Worm (Caenorhabditis elegans): ENCODE data around the gene fkh-3.

fkh-3 gene

ce11 chrX:13419884-13420339 lies 3.3 kb downstream of the fkh-3 start, which contains the start of gene C29F7.3 (continued):
- TF ChIP-seq mep-1 (tag; optimal IDR thresholded peaks at IDR 0.05) (peak; percentile 9), zfp-2 (tag; optimal IDR thresholded peaks at IDR 0.05) (no peak), hlh-11 (tag; optimal IDR thresholded peaks at IDR 0.05) (peak; percentile 56), lin-13 (GFP tag; optimal IDR thresholded peaks at IDR 0.05) (no peak), nhr-28 (tag; optimal IDR thresholded peaks at IDR 0.05) (peak; percentile 97)

- TF ChIP-seq aha-1 (tag) (peak; percentile 93), saeg-2 (GFP tag; IDR thresholded peaks at IDR 0.05) (no peak), ZK546.5 (tag; optimal IDR thresholded peaks at IDR 0.05) (no peak)
These were observed 5.8 kb downstream of the fkh-3 start for ce11 chrX:13417479-13417878.

DNA sequence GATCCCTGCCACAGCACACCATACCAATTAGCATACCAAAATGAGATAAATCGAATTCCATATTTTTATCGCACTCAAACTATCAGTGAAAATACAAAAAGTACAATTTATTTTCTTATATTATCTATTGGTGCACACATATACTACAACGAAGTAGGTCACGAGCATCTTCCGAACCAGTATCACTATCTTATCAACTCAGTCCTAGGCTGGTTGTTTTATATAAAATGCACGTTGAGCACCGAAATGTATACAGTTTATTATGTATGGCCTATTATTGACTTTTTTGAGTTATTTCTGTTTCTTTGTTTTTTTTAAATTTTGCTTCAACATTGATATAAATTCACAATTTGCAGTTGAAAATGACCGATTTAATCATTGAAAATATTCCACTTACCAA lies 7.5 kb downstream of the fkh-3 start, which contains the start of gene C29F7.2:
C29F7.2 (plus strand) TSS at position 357 of the 400 bp plus-strand sequence.
- no peak for TF ChIP-seq fos-1 (tag; optimal IDR thresholded peaks at IDR 0.05)
- peak; percentile 97 for TF ChIP-seq nhr-28 (tag; optimal IDR thresholded peaks at IDR 0.05)
- no peak for TF ChIP-seq nhr-111 (GFP tag; optimal IDR thresholded peaks at IDR 0.05)
- peak; percentile 84 for TF ChIP-seq dve-1 (tag; optimal IDR thresholded peaks at IDR 0.05; ENCODE audit: insufficient read depth)
- no peak for TF ChIP-seq ces-1 (GFP tag; optimal IDR thresholded peaks at IDR 0.05)
- peak; percentile 10 for TF ChIP-seq hlh-30 (tag; optimal IDR thresholded peaks at IDR 0.05; ENCODE audit: insufficient read depth)
- TF ChIP-seq nhr-77 (tag; optimal IDR thresholded peaks at IDR 0.05), result peak; percentile 87
- 0 out of 2 replicates have a peak, but pooled peaks have one; percentile 33 for TF ChIP-seq php-3 (GFP tag; IDR thresholded peaks at IDR 0.05)
- peak in 1 of 2 experiments; percentile 61 for TF ChIP-seq unc-62 (GFP tag; optimal IDR thresholded peaks at IDR 0.05 in 1 of 2)
- no peak for TF ChIP-seq unc-62 (tag; optimal IDR thresholded peaks at IDR 0.05)
- no peak for TF ChIP-seq lin-39 (tag; optimal IDR thresholded peaks at IDR 0.05)
- no peak for TF ChIP-seq spr-1 (tag; optimal IDR thresholded peaks at IDR 0.05)
- peak; percentile 47 for TF ChIP-seq pqm-1 (tag; optimal IDR thresholded peaks at IDR 0.05)
- TF ChIP-seq F26F4.8 (GFP tag; conservative IDR thresholded peaks at IDR 0.05), result no peak
- no peak for TF ChIP-seq hmg-1.1 (GFP tag; IDR thresholded peaks at IDR 0.05)
- no peak for TF ChIP-seq F37D6.2 (tag; optimal IDR thresholded peaks at IDR 0.05)
- TF ChIP-seq nhr-6 (tag; optimal IDR thresholded peaks at IDR 0.05), result no peak
- TF ChIP-seq nhr-48 (tag; optimal IDR thresholded peaks at IDR 0.05), result peak; percentile 31
- peak in 1 of 2 experiments; percentile 2 for TF ChIP-seq daf-16 (GFP tag; optimal IDR thresholded peaks at IDR 0.05)
- peak; percentile 91 for TF ChIP-seq daf-16 (tag; optimal IDR thresholded peaks at IDR 0.05)
- TF ChIP-seq spr-3 (GFP tag; optimal IDR thresholded peaks at IDR 0.05), result no peak
- peak; percentile 27 for TF ChIP-seq mep-1 (tag; optimal IDR thresholded peaks at IDR 0.05)
- peak; percentile 53 for TF ChIP-seq hlh-11 (tag; optimal IDR thresholded peaks at IDR 0.05)
- no peak for TF ChIP-seq aly-2 (tag; optimal IDR thresholded peaks at IDR 0.05)
- TF ChIP-seq nhr-76 (tag; optimal IDR thresholded peaks at IDR 0.05), result no peak
- peak; percentile 48; the same call in 1 of the 2 replicates for TF ChIP-seq dmd-6 (GFP tag; IDR thresholded peaks at IDR 0.05)
- TF ChIP-seq hif-1 (tag; optimal IDR thresholded peaks at IDR 0.05), result peak in 1 of 2 experiments; percentile 28
- TF ChIP-seq dpl-1 (GFP tag; optimal IDR thresholded peaks at IDR 0.05), result no peak
- TF ChIP-seq aha-1 (tag), result no peak
- TF ChIP-seq zfp-2 (tag; optimal IDR thresholded peaks at IDR 0.05), result no peak
- TF ChIP-seq nhr-102 (tag; optimal IDR thresholded peaks at IDR 0.05), result peak; percentile 1
- TF ChIP-seq ceh-32 (tag; optimal IDR thresholded peaks at IDR 0.05; ENCODE audit: poor library complexity), result no peak
- no peak for TF ChIP-seq arid-1 (GFP tag; conservative IDR thresholded peaks at IDR 0.05)

DNA sequence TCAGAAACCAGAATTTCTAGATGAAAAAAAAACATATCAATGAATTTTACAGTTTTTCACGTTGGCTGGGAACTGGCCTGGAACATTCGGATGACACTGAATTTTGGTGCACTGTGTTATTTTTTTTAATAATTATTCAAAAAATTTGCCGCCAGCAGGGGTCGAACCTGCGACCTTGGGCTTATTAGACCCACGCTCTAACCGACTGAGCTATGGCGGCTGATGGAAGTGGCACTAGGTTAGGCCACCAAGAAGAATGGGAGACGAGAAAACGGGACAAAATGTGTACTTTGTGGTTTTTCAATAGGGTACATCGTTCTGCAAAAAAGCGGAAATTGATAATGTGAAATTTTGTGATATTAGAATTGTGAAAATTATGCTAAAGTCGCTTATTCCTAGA lies 8.3 kb downstream of the fkh-3 start:
- no peak for TF ChIP-seq Y105C5A.15 (GFP tag; IDR thresholded peaks at IDR 0.05)
- TF ChIP-seq madf-5 (GFP tag; IDR thresholded peaks at IDR 0.05), result peak in 1 of 2 experiments; percentile 74; a peak in 1 of 4 replicates
- peak; percentile 89 for TF ChIP-seq aha-1 (tag)
- TF ChIP-seq lin-15B (tag; optimal IDR thresholded peaks at IDR 0.05), result no peak
- TF ChIP-seq dmd-6 (GFP tag; IDR thresholded peaks at IDR 0.05), result peak; percentile 42
- TF ChIP-seq nhr-42 (GFP tag; IDR thresholded peaks at IDR 0.05), result 0 out of 2 replicates have a peak, but pooled peaks have one; percentile 12
- TF ChIP-seq lir-3 (tag; optimal IDR thresholded peaks at IDR 0.05), result peak; percentile 21
- TF ChIP-seq lin-39 (tag; optimal IDR thresholded peaks at IDR 0.05), result no peak
- peak; percentile 34 for TF ChIP-seq nhr-48 (tag; optimal IDR thresholded peaks at IDR 0.05)
- TF ChIP-seq lsy-2 (tag; optimal IDR thresholded peaks at IDR 0.05), result peak in 1 of 2 experiments; percentile 43
- no peak for TF ChIP-seq ceh-82 (tag; optimal IDR thresholded peaks at IDR 0.05)
- TF ChIP-seq dve-1 (tag; optimal IDR thresholded peaks at IDR 0.05; ENCODE audit: insufficient read depth), result peak; percentile 35
- TF ChIP-seq hmg-1.1 (GFP tag; IDR thresholded peaks at IDR 0.05), result peak; percentile 65
- TF ChIP-seq rbr-2 (tag; optimal IDR thresholded peaks at IDR 0.05), result peak; percentile 45
- TF ChIP-seq nhr-111 (GFP tag; optimal IDR thresholded peaks at IDR 0.05), result no peak
- no peak for TF ChIP-seq ztf-11 (tag; optimal IDR thresholded peaks at IDR 0.05)
- peak; percentile 14 for TF ChIP-seq nhr-77 (tag; optimal IDR thresholded peaks at IDR 0.05)
- TF ChIP-seq spr-1 (tag; optimal IDR thresholded peaks at IDR 0.05), result peak; percentile 13
- peak in 1 of 2 experiments; percentile 13 for TF ChIP-seq mdl-1 (tag; optimal IDR thresholded peaks at IDR 0.05)

Data from whole organism, L4 larva.